Fruit fly (Drosophila melanogaster) whole organism, prepupa: ENCODE data around the gene CG15531.

Experiments used
- Blimp-1 ChIP-seq: fragments of 200-800 bp; sonication (Bioruptor generic); optimal IDR thresholded peaks from 3 replicates; lab custom pipeline; 2017; ENCODE audit warnings: missing biosample characterization, missing genetic modification characterization, mild to moderate bottlenecking, moderate library complexity, missing genetic modification reagents
- CG10631 ChIP-seq: fragments of 200-800 bp; sonication (Bioruptor generic); optimal IDR thresholded peaks from 2 replicates; lab custom pipeline; 2016; ENCODE audit warnings: missing biosample characterization, missing genetic modification characterization
- CG10669 ChIP-seq: fragments of 200-800 bp; sonication (Bioruptor generic); optimal IDR thresholded peaks from 3 replicates; lab custom pipeline; 2018; ENCODE audit warnings: missing biosample characterization, mild to moderate bottlenecking, missing genetic modification characterization, moderate library complexity
- CG11294 ChIP-seq: fragments of 200-800 bp; sonication (Bioruptor generic); IDR thresholded peaks from 2 replicates; pipeline ENCODE4 v1.3.6; 2022; ENCODE audit warnings: missing biosample characterization, missing genetic modification characterization
- CG11762 ChIP-seq: fragments of 200-800 bp; sonication (Bioruptor generic); optimal IDR thresholded peaks from 3 replicates; lab custom pipeline; 2016; ENCODE audit warnings: missing biosample characterization, missing genetic modification characterization; ENCODE audit not compliant: insufficient read depth
- CG11902 ChIP-seq: fragments of 200-800 bp; sonication (Bioruptor generic); optimal IDR thresholded peaks from 3 replicates; lab custom pipeline; 2016; ENCODE audit warnings: missing biosample characterization, missing genetic modification characterization
- CG15336 ChIP-seq: fragments of 200-800 bp; sonication (Bioruptor generic); IDR thresholded peaks from 2 replicates; pipeline ENCODE4 v1.3.6; 2022; ENCODE audit warnings: missing biosample characterization, missing genetic modification characterization
- CG1621 ChIP-seq: fragments of 200-800 bp; sonication (Bioruptor generic); optimal IDR thresholded peaks from 3 replicates; lab custom pipeline; 2018; ENCODE audit warnings: missing biosample characterization, mild to moderate bottlenecking, missing genetic modification characterization
- CG16779 ChIP-seq: fragments of 200-800 bp; sonication (Bioruptor generic); optimal IDR thresholded peaks from 3 replicates; lab custom pipeline; 2017; ENCODE audit warnings: missing biosample characterization, mild to moderate bottlenecking, missing genetic modification characterization
- CG3032 ChIP-seq: fragments of 200-800 bp; optimal IDR thresholded peaks from 2 replicates; lab custom pipeline; 2019; ENCODE audit warnings: missing biosample characterization, mild to moderate bottlenecking, missing genetic modification characterization, moderate library complexity
- CG31627 ChIP-seq: fragments of 200-800 bp; sonication (Bioruptor generic); optimal IDR thresholded peaks from 3 replicates; lab custom pipeline; 2016; ENCODE audit warnings: missing biosample characterization, missing genetic modification characterization
- CG34406 ChIP-seq: fragments of 200-800 bp; sonication (Bioruptor generic); optimal IDR thresholded peaks from 3 replicates; lab custom pipeline; 2016; ENCODE audit warnings: missing biosample characterization, missing genetic modification characterization
- CG3919 ChIP-seq: fragments of 200-800 bp; sonication (Bioruptor generic); optimal IDR thresholded peaks from 3 replicates; lab custom pipeline; 2016; ENCODE audit warnings: missing biosample characterization, missing genetic modification characterization
- CG4318 ChIP-seq: fragments of 200-800 bp; sonication (Bioruptor generic); optimal IDR thresholded peaks from 3 replicates; lab custom pipeline; 2017; ENCODE audit warnings: missing biosample characterization, mild to moderate bottlenecking, missing genetic modification characterization
- CG6808 ChIP-seq: fragments of 200-800 bp; sonication (Bioruptor generic); optimal IDR thresholded peaks from 3 replicates; lab custom pipeline; 2017; ENCODE audit warnings: missing biosample characterization, missing genetic modification characterization, mild to moderate bottlenecking, moderate library complexity, missing genetic modification reagents
- CG6854 ChIP-seq: fragments of 200-800 bp; sonication (Bioruptor generic); optimal IDR thresholded peaks from 2 replicates; lab custom pipeline; 2017; ENCODE audit warnings: missing biosample characterization, mild to moderate bottlenecking, missing genetic modification characterization
- CG7368 ChIP-seq: fragments of 200-800 bp; sonication (Bioruptor generic); optimal IDR thresholded peaks from 3 replicates; lab custom pipeline; 2016; ENCODE audit warnings: missing biosample characterization, missing genetic modification characterization
- CG8119 ChIP-seq: fragments of 200-800 bp; sonication (Bioruptor generic); IDR thresholded peaks from 3 replicates; pipeline ENCODE4 v1.3.6; 2022; ENCODE audit warnings: missing biosample characterization, missing genetic modification characterization
- CG8319 ChIP-seq: fragments of 200-800 bp; sonication (Bioruptor generic); optimal IDR thresholded peaks from 3 replicates; lab custom pipeline; 2016; ENCODE audit warnings: missing biosample characterization, missing genetic modification characterization
- CG8632 ChIP-seq: fragments of 200-800 bp; sonication (Bioruptor generic); optimal IDR thresholded peaks from 3 replicates; lab custom pipeline; 2016; ENCODE audit warnings: missing biosample characterization, missing genetic modification characterization
- CG9139 ChIP-seq: fragments of 200-800 bp; sonication (Bioruptor generic); optimal IDR thresholded peaks from 3 replicates; lab custom pipeline; 2017; ENCODE audit warnings: missing biosample characterization, mild to moderate bottlenecking, missing genetic modification characterization
- Eip75B ChIP-seq: fragments of 200-800 bp; sonication (Bioruptor generic); optimal IDR thresholded peaks from 3 replicates; lab custom pipeline; 2016; ENCODE audit warnings: missing biosample characterization, missing genetic modification characterization
- Eip78C ChIP-seq: fragments of 200-800 bp; sonication (Bioruptor generic); peaks from one replicate; lab custom pipeline; 2016; ENCODE audit warnings: missing biosample characterization, missing genetic modification characterization
- Eip93F ChIP-seq: fragments of 200-800 bp; sonication (Bioruptor generic); optimal IDR thresholded peaks from 2 replicates; lab custom pipeline; 2016; ENCODE audit warnings: missing biosample characterization, mild to moderate bottlenecking, missing genetic modification characterization
- Ets96B ChIP-seq: fragments of 200-800 bp; optimal IDR thresholded peaks from 2 replicates; lab custom pipeline; 2019; ENCODE audit warnings: missing biosample characterization, mild to moderate bottlenecking, missing genetic modification characterization, moderate library complexity
- Gug ChIP-seq: fragments of 200-800 bp; sonication (Bioruptor generic); IDR thresholded peaks from 2 replicates; pipeline ENCODE4 v1.3.6; 2022; ENCODE audit warnings: missing biosample characterization, missing genetic modification characterization
- Hr38 ChIP-seq: sonication (Bioruptor generic); optimal IDR thresholded peaks from 2 replicates; lab custom pipeline; 2016; ENCODE audit warnings: missing biosample characterization, missing genetic modification characterization
- Hr39 ChIP-seq: fragments of 200-800 bp; sonication (Bioruptor generic); optimal IDR thresholded peaks from 2 replicates; lab custom pipeline; 2016; ENCODE audit warnings: missing biosample characterization, missing genetic modification characterization
- Lpt ChIP-seq: fragments of 200-800 bp; sonication (Bioruptor generic); optimal IDR thresholded peaks from 3 replicates; lab custom pipeline; 2016; ENCODE audit warnings: missing biosample characterization, missing genetic modification characterization
- OdsH ChIP-seq: fragments of 200-800 bp; sonication (Bioruptor generic); optimal IDR thresholded peaks from 3 replicates; lab custom pipeline; 2016; ENCODE audit warnings: missing biosample characterization, missing genetic modification characterization
- Smox ChIP-seq: fragments of 200-800 bp; sonication (Bioruptor generic); optimal IDR thresholded peaks from 3 replicates; lab custom pipeline; 2016; ENCODE audit warnings: missing biosample characterization, missing genetic modification characterization
- Sox14 ChIP-seq: fragments of 200-800 bp; sonication (Bioruptor generic); optimal IDR thresholded peaks from 3 replicates; lab custom pipeline; 2016; ENCODE audit warnings: missing biosample characterization, missing genetic modification characterization
- Sox15 ChIP-seq: fragments of 200-800 bp; sonication (Bioruptor generic); optimal IDR thresholded peaks from 3 replicates; lab custom pipeline; 2016; ENCODE audit warnings: missing biosample characterization, missing genetic modification characterization
- acj6 ChIP-seq: fragments of 200-800 bp; sonication (Bioruptor generic); optimal IDR thresholded peaks from 3 replicates; lab custom pipeline; 2016; ENCODE audit warnings: missing biosample characterization, missing genetic modification characterization
- cyc ChIP-seq: fragments of 200-800 bp; sonication (Bioruptor generic); optimal IDR thresholded peaks from 3 replicates; lab custom pipeline; 2016; ENCODE audit warnings: missing biosample characterization, missing genetic modification characterization
- dac ChIP-seq: fragments of 200-800 bp; sonication (Bioruptor generic); optimal IDR thresholded peaks from 2 replicates; lab custom pipeline; 2017; ENCODE audit warnings: missing biosample characterization, mild to moderate bottlenecking, missing genetic modification characterization
- eg ChIP-seq: fragments of 200-800 bp; sonication (Bioruptor generic); IDR thresholded peaks from 3 replicates; pipeline ENCODE4 v1.3.6; 2022; ENCODE audit warnings: missing biosample characterization, missing genetic modification characterization
- esn ChIP-seq: fragments of 200-800 bp; sonication (Bioruptor generic); optimal IDR thresholded peaks from 2 replicates; lab custom pipeline; 2016; ENCODE audit warnings: missing biosample characterization, mild to moderate bottlenecking, missing genetic modification characterization, moderate library complexity
- fd59A ChIP-seq: fragments of 200-800 bp; sonication (Bioruptor generic); optimal IDR thresholded peaks from 2 replicates; lab custom pipeline; 2017; ENCODE audit warnings: missing biosample characterization, mild to moderate bottlenecking, missing genetic modification characterization, missing genetic modification reagents
- fkh ChIP-seq: fragments of 200-800 bp; sonication (Bioruptor generic); optimal IDR thresholded peaks from 3 replicates; lab custom pipeline; 2017; ENCODE audit warnings: missing biosample characterization, mild to moderate bottlenecking, missing genetic modification characterization, moderate library complexity
- lz ChIP-seq: fragments of 200-800 bp; sonication (Bioruptor generic); optimal IDR thresholded peaks from 3 replicates; lab custom pipeline; 2016; ENCODE audit warnings: missing biosample characterization, missing genetic modification characterization
- net ChIP-seq: fragments of 200-800 bp; sonication (Bioruptor generic); optimal IDR thresholded peaks from 3 replicates; lab custom pipeline; 2016; ENCODE audit warnings: missing biosample characterization, missing genetic modification characterization
- pdm3 ChIP-seq: fragments of 200-800 bp; sonication (Bioruptor generic); optimal IDR thresholded peaks from 3 replicates; lab custom pipeline; 2016; ENCODE audit warnings: missing biosample characterization, missing genetic modification characterization
- ss ChIP-seq, 2 experiments: fragments of 200-800 bp; sonication (Bioruptor generic); optimal IDR thresholded peaks; 2 replicates in 1 of 2; 3 replicates in 1 of 2; lab custom pipeline; 2017 to 2018; ENCODE audit warnings: mild to moderate bottlenecking in 2 of 2, missing biosample characterization in 2 of 2, missing genetic modification characterization in 2 of 2, moderate library complexity in 1 of 2
- svp ChIP-seq: fragments of 200-800 bp; sonication (Bioruptor generic); peaks from one replicate; lab custom pipeline; 2016; ENCODE audit warnings: missing biosample characterization, missing genetic modification characterization
- topi ChIP-seq: fragments of 200-800 bp; sonication (Bioruptor generic); optimal IDR thresholded peaks from 3 replicates; lab custom pipeline; 2016; ENCODE audit warnings: missing biosample characterization, missing genetic modification characterization
- vri ChIP-seq: fragments of 200-800 bp; sonication (Bioruptor generic); optimal IDR thresholded peaks from 3 replicates; lab custom pipeline; 2016; ENCODE audit warnings: missing biosample characterization, mild to moderate bottlenecking, missing genetic modification characterization

Gene CG15531

dm6 chr3R:30191462-30191874 is 4.6 kb downstream of the CG15531 start (continued):
- no peak for TF ChIP-seq CG6854 (GFP tag; lab: Kevin White, UChicago)
- TF ChIP-seq Eip78C = peak; percentile 94
- peak; percentile 95 for TF ChIP-seq svp (GFP tag; lab: Kevin White, UChicago)
- TF ChIP-seq CG8119 = peak; percentile 34; the same call in 1 of the 3 replicates
- TF ChIP-seq esn (GFP tag; lab: Kevin White, UChicago) = peak; percentile 85
- TF ChIP-seq dac (GFP tag; lab: Kevin White, UChicago) = no peak
- peak; percentile 81 for TF ChIP-seq Hr39 (GFP tag; lab: Kevin White, UChicago)
- no peak for TF ChIP-seq Hr38 (GFP tag; lab: Kevin White, UChicago)
- peak; percentile 74 for TF ChIP-seq cyc
- peak; percentile 62 for TF ChIP-seq CG3919 (GFP tag; lab: Kevin White, UChicago)
- TF ChIP-seq CG8319 (GFP tag; lab: Kevin White, UChicago) = peak; percentile 55
- peak; percentile 73 for TF ChIP-seq pdm3
- TF ChIP-seq CG8632 = peak; percentile 62

dm6 chr3R:30191047-30191446 is 5.0 kb downstream of the CG15531 start, which contains the start of gene CG9747:
Gene CG9747 (minus strand): TSS chr3R:30191252.
- TF ChIP-seq fkh (GFP tag; lab: Kevin White, UChicago) (peak; percentile 18), Sox15 (no peak), esn (GFP tag; lab: Kevin White, UChicago) (no peak), CG6854 (GFP tag; lab: Kevin White, UChicago) (peak; percentile 35)
- TF ChIP-seq, all 60 proteins: peak for 2

- TF ChIP-seq CG3032 (tag; lab: Kevin White, UChicago) (peak; percentile 63), fd59A (peak; percentile 39), OdsH (peak; percentile 76), CG11294 (GFP tag; lab: Robert Waterston, UW) (0 out of 2 replicates have a peak, but pooled peaks have one; percentile 37), topi (GFP tag; lab: Kevin White, UChicago) (peak; percentile 69), Smox (GFP tag; lab: Kevin White, UChicago) (peak; percentile 73), CG11762 (peak; percentile 24), Gug (0 out of 2 replicates have a peak, but pooled peaks have one; percentile 29), Eip75B (peak; percentile 74), acj6 (peak; percentile 73), CG7368 (GFP tag; lab: Kevin White, UChicago) (peak; percentile 60), CG4318 (GFP tag; lab: Kevin White, UChicago) (peak; percentile 4), vri (GFP tag; lab: Kevin White, UChicago) (peak; percentile 58), CG31627 (GFP tag; lab: Kevin White, UChicago) (peak; percentile 76), CG34406 (peak; percentile 75), CG10669 (GFP tag; lab: Kevin White, UChicago) (peak; percentile 61), eg (GFP tag; lab: Robert Waterston, UW) (peak; percentile 73; the same call in 2 of the 3 replicates), cyc (peak; percentile 67), Sox15 (peak; percentile 70), CG16779 (tag; lab: Kevin White, UChicago) (no peak), lz (peak; percentile 70), fkh (GFP tag; lab: Kevin White, UChicago) (no peak), CG10631 (GFP tag; lab: Kevin White, UChicago) (peak; percentile 55), pdm3 (peak; percentile 71), Blimp-1 (GFP tag; lab: Kevin White, UChicago) (peak; percentile 21), Eip93F (GFP tag; lab: Kevin White, UChicago) (peak; percentile 19), net (GFP tag; lab: Kevin White, UChicago) (peak; percentile 23), CG9139 (peak; percentile 31), Sox14 (peak; percentile 52), CG11902 (GFP tag; lab: Kevin White, UChicago) (peak; percentile 63), Lpt (GFP tag; lab: Kevin White, UChicago) (no peak), CG1621 (tag; lab: Kevin White, UChicago) (peak; percentile 53), esn (GFP tag; lab: Kevin White, UChicago) (peak; percentile 80), ss (GFP tag; optimal IDR thresholded peaks at IDR 0.05; lab: Kevin White, UChicago) (peak; percentile 22 to 54), Ets96B (tag; lab: Kevin White, UChicago) (peak; percentile 60), svp (GFP tag; lab: Kevin White, UChicago) (peak; percentile 84), CG15336 (peak; percentile 35; the same call in 1 of the 2 replicates), CG6808 (peak; percentile 58), CG8632 (peak; percentile 70)
Observed at dm6 chr3R:30189836-30190235, 6.2 kb downstream of the CG15531 start.
